Worm (Caenorhabditis elegans) whole organism, L2 larva: Measurements from ENCODE around the gene F52E1.9.

Experiments
- F13H6.1 ChIP-seq: sonication (generic microtip); optimal IDR thresholded peaks from 2 replicates; lab custom pipeline; 2016; ENCODE audit warnings: missing genetic modification characterization, missing compliant biosample characterization
- R02D3.7 ChIP-seq: fragments of 150-350 bp; optimal IDR thresholded peaks from 2 replicates; lab custom pipeline; 2014; ENCODE audit warnings: missing biosample characterization, missing genetic modification characterization
- Y55F3AM.14 ChIP-seq: fragments of 200-800 bp; sonication (Bioruptor generic); optimal IDR thresholded peaks from 2 replicates; lab custom pipeline; 2018; ENCODE audit warnings: mild to moderate bottlenecking, missing genetic modification characterization, missing compliant biosample characterization
- ZK546.5 ChIP-seq: sonication (generic microtip); optimal IDR thresholded peaks from 2 replicates; lab custom pipeline; 2017; ENCODE audit warnings: missing biosample characterization, missing genetic modification characterization
- alr-1 ChIP-seq: fragments of 150-350 bp; optimal IDR thresholded peaks from 2 replicates; lab custom pipeline; 2014; ENCODE audit warnings: missing biosample characterization, missing genetic modification characterization
- aly-2 ChIP-seq: fragments of 150-350 bp; optimal IDR thresholded peaks from 2 replicates; lab custom pipeline; 2014; ENCODE audit warnings: missing biosample characterization, missing genetic modification characterization
- ama-1 ChIP-seq: fragments of 150-350 bp; optimal IDR thresholded peaks from 2 replicates; lab custom pipeline; 2018; ENCODE audit warnings: inconsistent platforms
- blmp-1 ChIP-seq: sonication (generic microtip); optimal IDR thresholded peaks from 2 replicates; lab custom pipeline; 2017; ENCODE audit warnings: missing genetic modification characterization, mild to moderate bottlenecking, missing compliant biosample characterization, antibody characterized with exemption, moderate library complexity; ENCODE audit not compliant: insufficient read depth
- ceh-16 ChIP-seq: fragments of 150-350 bp; optimal IDR thresholded peaks from 2 replicates; lab custom pipeline; 2014; ENCODE audit warnings: missing biosample characterization, missing genetic modification characterization
- ceh-82 ChIP-seq: fragments of 150-350 bp; optimal IDR thresholded peaks from 2 replicates; lab custom pipeline; 2014; ENCODE audit warnings: missing biosample characterization, missing genetic modification characterization
- crh-2 ChIP-seq: sonication (generic microtip); optimal IDR thresholded peaks from 2 replicates; lab custom pipeline; 2017; ENCODE audit warnings: missing biosample characterization, missing genetic modification characterization
- egl-27 ChIP-seq: sonication (generic microtip); optimal IDR thresholded peaks from 3 replicates; lab custom pipeline; 2017; ENCODE audit warnings: missing biosample characterization, missing genetic modification reagents, missing genetic modification characterization
- elt-1 ChIP-seq: fragments of 150-350 bp; optimal IDR thresholded peaks from 2 replicates; lab custom pipeline; 2014; ENCODE audit warnings: missing biosample characterization, missing genetic modification characterization
- fos-1 ChIP-seq: fragments of 150-350 bp; optimal IDR thresholded peaks from 2 replicates; lab custom pipeline; 2014; ENCODE audit warnings: missing biosample characterization, missing genetic modification characterization
- gmeb-1 ChIP-seq: fragments of 150-350 bp; optimal IDR thresholded peaks from 2 replicates; lab custom pipeline; 2014; ENCODE audit warnings: missing biosample characterization, missing genetic modification characterization
- lin-11 ChIP-seq: fragments of 150-350 bp; sonication (generic microtip); optimal IDR thresholded peaks from 2 replicates; lab custom pipeline; 2014; ENCODE audit warnings: missing biosample characterization, missing genetic modification characterization, inconsistent platforms, mixed read lengths
- lin-13 ChIP-seq: fragments of 150-350 bp; optimal IDR thresholded peaks from 2 replicates; lab custom pipeline; 2014; ENCODE audit warnings: missing biosample characterization, missing genetic modification reagents, missing genetic modification characterization
- lin-39 ChIP-seq: fragments of 150-350 bp; optimal IDR thresholded peaks from 2 replicates; lab custom pipeline; 2014; ENCODE audit warnings: missing biosample characterization, missing genetic modification reagents, missing genetic modification characterization
- lsy-2 ChIP-seq, 2 experiments: fragments of 150-350 bp in 1 of 2; sonication (generic microtip) in 1 of 2; optimal IDR thresholded peaks; 2 replicates each; lab custom pipeline; 2014 to 2017; ENCODE audit warnings: missing biosample characterization in 2 of 2, missing genetic modification characterization in 2 of 2
- mab-5 ChIP-seq: fragments of 150-350 bp; optimal IDR thresholded peaks from 2 replicates; lab custom pipeline; 2014; ENCODE audit warnings: missing biosample characterization, missing genetic modification characterization
- mbf-1 ChIP-seq: sonication (generic microtip); optimal IDR thresholded peaks from 2 replicates; lab custom pipeline; 2017; ENCODE audit warnings: missing biosample characterization, missing genetic modification characterization
- mdl-1 ChIP-seq, 2 experiments: fragments of 150-350 bp in 1 of 2; sonication (generic microtip) in 1 of 2; optimal IDR thresholded peaks; 2 replicates each; lab custom pipeline; 2017; ENCODE audit warnings: missing biosample characterization in 2 of 2, missing genetic modification characterization in 2 of 2
- nhr-10 ChIP-seq: sonication (generic microtip); optimal IDR thresholded peaks from 2 replicates; lab custom pipeline; 2017; ENCODE audit warnings: missing biosample characterization, missing genetic modification characterization
- nhr-11 ChIP-seq: fragments of 150-350 bp; optimal IDR thresholded peaks from 2 replicates; lab custom pipeline; 2014; ENCODE audit warnings: missing biosample characterization, missing genetic modification characterization
- nhr-129 ChIP-seq: fragments of 150-350 bp; optimal IDR thresholded peaks from 2 replicates; lab custom pipeline; 2014; ENCODE audit warnings: missing biosample characterization, missing genetic modification characterization
- nhr-21 ChIP-seq: fragments of 150-350 bp; optimal IDR thresholded peaks from 2 replicates; lab custom pipeline; 2014; ENCODE audit warnings: missing biosample characterization, missing genetic modification characterization
- nhr-23 ChIP-seq: fragments of 150-350 bp; optimal IDR thresholded peaks from 2 replicates; lab custom pipeline; 2014; ENCODE audit warnings: missing biosample characterization, missing genetic modification reagents, missing genetic modification characterization
- nhr-25 ChIP-seq: fragments of 150-350 bp; sonication (generic microtip); optimal IDR thresholded peaks from 3 replicates; lab custom pipeline; 2014; ENCODE audit warnings: missing biosample characterization, missing genetic modification characterization
- nhr-77 ChIP-seq: fragments of 150-350 bp; optimal IDR thresholded peaks from 2 replicates; lab custom pipeline; 2014; ENCODE audit warnings: missing biosample characterization, missing genetic modification characterization
- peb-1 ChIP-seq: fragments of 150-350 bp; optimal IDR thresholded peaks from 2 replicates; lab custom pipeline; 2014; ENCODE audit warnings: missing biosample characterization, missing genetic modification characterization
- sem-4 ChIP-seq: fragments of 150-350 bp; optimal IDR thresholded peaks from 2 replicates; lab custom pipeline; 2014; ENCODE audit warnings: missing biosample characterization, missing genetic modification reagents, missing genetic modification characterization
- skn-1 ChIP-seq: sonication (generic microtip); optimal IDR thresholded peaks from 2 replicates; lab custom pipeline; 2017; ENCODE audit warnings: missing biosample characterization, missing genetic modification characterization
- sma-9 ChIP-seq, 2 experiments: fragments of 150-350 bp in 1 of 2; sonication (generic microtip) in 1 of 2; optimal IDR thresholded peaks; 2 replicates each; lab custom pipeline; 2014 to 2016; ENCODE audit warnings: missing genetic modification characterization in 2 of 2, mild to moderate bottlenecking in 1 of 2, missing biosample characterization in 1 of 2, missing compliant biosample characterization in 1 of 2, missing genetic modification reagents in 1 of 2, moderate library complexity in 1 of 2
- snpc-4 ChIP-seq: fragments of 150-350 bp; optimal IDR thresholded peaks from 2 replicates; lab custom pipeline; 2014; ENCODE audit warnings: missing biosample characterization, missing genetic modification characterization
- unc-39 ChIP-seq: fragments of 150-350 bp; optimal IDR thresholded peaks from 2 replicates; lab custom pipeline; 2014; ENCODE audit warnings: missing biosample characterization, missing genetic modification characterization
- unc-55 ChIP-seq: fragments of 150-350 bp; sonication (generic microtip); optimal IDR thresholded peaks from 3 replicates; lab custom pipeline; 2014; ENCODE audit warnings: missing biosample characterization, missing genetic modification reagents, missing genetic modification characterization
- unc-62 ChIP-seq: fragments of 150-350 bp; optimal IDR thresholded peaks from 2 replicates; lab custom pipeline; 2014; ENCODE audit warnings: missing biosample characterization, missing genetic modification reagents, missing genetic modification characterization
- zag-1 ChIP-seq: fragments of 150-350 bp; optimal IDR thresholded peaks from 2 replicates; lab custom pipeline; 2014; ENCODE audit warnings: missing biosample characterization, missing genetic modification characterization
- ztf-1 ChIP-seq: fragments of 200-800 bp; sonication (Bioruptor generic); conservative IDR thresholded peaks from 2 replicates; pipeline ENCODE4 v1.3.6; 2022; ENCODE audit warnings: missing genetic modification characterization, missing compliant biosample characterization
- ztf-11 ChIP-seq: sonication (generic microtip); optimal IDR thresholded peaks from 2 replicates; lab custom pipeline; 2017; ENCODE audit warnings: missing biosample characterization, missing genetic modification characterization
- ztf-4 ChIP-seq: fragments of 150-350 bp; optimal IDR thresholded peaks from 2 replicates; lab custom pipeline; 2014; ENCODE audit warnings: missing biosample characterization, missing genetic modification characterization

F52E1.9 gene

DNA sequence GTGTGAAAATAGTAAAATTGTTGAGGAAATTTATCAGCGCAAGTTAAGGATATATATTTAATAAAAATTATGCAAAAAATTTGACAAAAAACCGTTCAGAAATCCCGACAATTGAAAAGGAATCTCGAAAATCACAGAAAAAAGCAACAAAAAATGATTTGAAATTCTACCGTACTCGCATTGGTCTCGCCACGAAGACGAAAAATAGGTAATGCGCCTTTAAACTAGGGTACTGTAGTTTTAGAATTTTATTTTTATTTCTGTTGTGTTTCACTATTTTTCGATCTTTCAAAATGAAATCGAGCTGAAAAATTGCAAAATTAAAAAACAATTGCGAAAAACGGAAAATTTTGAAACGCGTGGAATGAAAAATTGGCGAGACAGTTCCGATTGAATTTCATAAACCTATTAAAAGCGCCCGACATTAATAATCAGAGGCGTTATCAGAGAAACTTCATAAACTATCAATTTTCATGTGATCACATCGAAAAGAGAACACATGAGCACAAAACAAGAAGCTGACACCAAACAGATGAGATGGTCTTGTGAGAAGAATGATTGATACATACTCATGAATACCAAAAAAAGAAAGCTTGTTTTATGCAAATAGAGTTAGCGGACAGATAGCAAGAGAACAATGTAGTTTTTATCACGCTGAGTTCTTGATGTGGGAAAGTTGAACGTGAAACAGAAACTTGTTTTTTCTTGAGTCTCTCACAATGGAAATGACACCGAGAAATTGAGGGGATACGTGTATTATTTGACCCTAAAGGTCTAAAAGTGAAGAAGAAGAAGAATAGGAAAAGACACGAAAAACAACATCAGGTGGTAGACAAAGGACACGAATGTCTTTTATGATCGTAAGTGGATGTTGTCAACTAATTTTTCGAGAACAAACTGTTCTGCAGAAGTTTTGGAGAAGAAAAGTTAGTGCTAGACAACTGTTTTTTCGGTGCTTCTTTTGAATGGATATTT, 22.7 kb upstream of the F52E1.9 start:
- TF ChIP-seq egl-27 (tag; lab: Kevin White, UChicago) = no peak
- no peak for TF ChIP-seq mdl-1 (tag; optimal IDR thresholded peaks at IDR 0.05; lab: Kevin White, UChicago)
- peak; percentile 92 for TF ChIP-seq fos-1 (tag; lab: Kevin White, UChicago)
- no peak for TF ChIP-seq lin-39
- TF ChIP-seq nhr-25 = peak; percentile 35
- TF ChIP-seq peb-1 = no peak
- no peak for TF ChIP-seq skn-1 (tag; lab: Kevin White, UChicago)
- TF ChIP-seq unc-55 (GFP tag; lab: Kevin White, UChicago) = no peak
- no peak for TF ChIP-seq Y55F3AM.14 (GFP tag; lab: Kevin White, UChicago)
- no peak for TF ChIP-seq snpc-4
- no peak for TF ChIP-seq nhr-23 (tag; lab: Kevin White, UChicago)
- no peak for TF ChIP-seq lin-11 (tag; lab: Kevin White, UChicago)
- no peak for TF ChIP-seq unc-39
- TF ChIP-seq gmeb-1 (tag; lab: Kevin White, UChicago) = no peak
- TF ChIP-seq crh-2 (tag; lab: Kevin White, UChicago) = peak; percentile 41
- TF ChIP-seq F13H6.1 (tag; lab: Kevin White, UChicago) = no peak
- no peak for TF ChIP-seq lin-13 (GFP tag; lab: Kevin White, UChicago)
- no peak for TF ChIP-seq ztf-11 (tag; lab: Kevin White, UChicago)
- no peak for TF ChIP-seq ceh-82 (tag; lab: Kevin White, UChicago)
- TF ChIP-seq elt-1 = no peak
- no peak for TF ChIP-seq mab-5 (tag; lab: Kevin White, UChicago)
- no peak for TF ChIP-seq R02D3.7 (tag; lab: Kevin White, UChicago)
- TF ChIP-seq nhr-129 (tag; lab: Kevin White, UChicago) = peak; percentile 15
- TF ChIP-seq blmp-1 (tag; lab: Kevin White, UChicago) = no peak
- no peak for TF ChIP-seq aly-2 (tag; lab: Kevin White, UChicago)
- TF ChIP-seq nhr-21 (tag; lab: Kevin White, UChicago) = no peak
- TF ChIP-seq ztf-1 (GFP tag; lab: Robert Waterston, UW) = no peak
- TF ChIP-seq ama-1 (lab: Kevin White, UChicago) = no peak
- TF ChIP-seq ceh-16 (tag; lab: Kevin White, UChicago) = no peak
- no peak for TF ChIP-seq ztf-4
- no peak for TF ChIP-seq nhr-10 (tag; lab: Kevin White, UChicago)
- no peak for TF ChIP-seq sem-4 (tag; lab: Kevin White, UChicago)
- no peak for TF ChIP-seq nhr-11 (tag; lab: Kevin White, UChicago)
- peak; percentile 70 for TF ChIP-seq sma-9 (GFP tag; optimal IDR thresholded peaks at IDR 0.05; lab: Kevin White, UChicago)
- TF ChIP-seq sma-9 (tag; optimal IDR thresholded peaks at IDR 0.05; lab: Kevin White, UChicago) = no peak

- TF ChIP-seq R02D3.7 (tag; lab: Kevin White, UChicago) (no peak), snpc-4 (no peak), unc-55 (GFP tag; lab: Kevin White, UChicago) (no peak), nhr-11 (tag; lab: Kevin White, UChicago) (no peak), nhr-21 (tag; lab: Kevin White, UChicago) (no peak), gmeb-1 (tag; lab: Kevin White, UChicago) (no peak), ZK546.5 (tag; lab: Kevin White, UChicago) (no peak), lin-13 (GFP tag; lab: Kevin White, UChicago) (no peak), nhr-77 (tag; lab: Kevin White, UChicago) (no peak), skn-1 (tag; lab: Kevin White, UChicago) (no peak), peb-1 (no peak), unc-62 (GFP tag; lab: Kevin White, UChicago) (no peak), nhr-25 (no peak)
Measured at ce11 chrV:8417271-8417670, 14.8 kb upstream of the F52E1.9 start.

DNA sequence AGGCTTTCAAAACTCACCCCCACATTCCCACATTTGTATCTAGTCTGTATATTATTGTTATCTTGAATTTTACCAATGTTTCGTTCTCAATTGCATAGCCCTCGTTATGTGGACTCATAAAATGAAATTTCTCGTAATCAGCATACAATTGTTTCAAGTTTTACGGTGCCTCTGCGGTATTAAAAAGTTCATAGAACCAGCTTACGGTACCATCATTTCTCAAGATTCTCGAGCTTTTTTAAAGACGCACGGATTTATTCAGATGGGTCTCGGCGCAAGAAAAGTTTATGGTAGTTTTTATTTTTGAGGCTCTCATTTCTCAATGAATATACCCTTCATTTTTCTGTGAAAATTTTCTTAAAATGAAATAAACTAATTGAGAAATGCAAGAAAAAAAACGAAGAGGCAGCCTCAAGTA, 12.7 kb upstream of the F52E1.9 start:
- TF ChIP-seq zag-1 = no peak
- TF ChIP-seq alr-1 (tag; lab: Kevin White, UChicago) = no peak
- no peak for TF ChIP-seq lin-13 (GFP tag; lab: Kevin White, UChicago)
- TF ChIP-seq peb-1 = no peak
- TF ChIP-seq mab-5 (tag; lab: Kevin White, UChicago) = no peak
- TF ChIP-seq fos-1 (tag; lab: Kevin White, UChicago) = no peak
- TF ChIP-seq sma-9 (GFP tag; optimal IDR thresholded peaks at IDR 0.05; lab: Kevin White, UChicago) = no peak
- TF ChIP-seq sma-9 (tag; optimal IDR thresholded peaks at IDR 0.05; lab: Kevin White, UChicago) = no peak
- no peak for TF ChIP-seq R02D3.7 (tag; lab: Kevin White, UChicago)
- TF ChIP-seq mbf-1 (tag; lab: Kevin White, UChicago) = no peak
- TF ChIP-seq nhr-25 = no peak
- no peak for TF ChIP-seq nhr-77 (tag; lab: Kevin White, UChicago)
- no peak for TF ChIP-seq lsy-2 (tag; optimal IDR thresholded peaks at IDR 0.05; lab: Kevin White, UChicago)
- TF ChIP-seq, all 48 proteins: peak for 0
